Worm (Caenorhabditis elegans) whole organism, late embryonic: ENCODE data around the gene gpa-2.

Experiments
- ama-1 ChIP-seq: fragments of 150-350 bp; optimal IDR thresholded peaks from 2 replicates; lab custom pipeline; 2014
- ceh-14 ChIP-seq: sonication (generic microtip); optimal IDR thresholded peaks from 2 replicates; lab custom pipeline; 2016; ENCODE audit warnings: missing genotype, missing genetic modification characterization, missing compliant biosample characterization
- pha-4 ChIP-seq: fragments of 150-350 bp; optimal IDR thresholded peaks from 2 replicates; lab custom pipeline; 2018; ENCODE audit warnings: missing biosample characterization, missing genetic modification reagents, missing genetic modification characterization
- pros-1 ChIP-seq: fragments of 150-350 bp; optimal IDR thresholded peaks from 2 replicates; lab custom pipeline; 2014; ENCODE audit warnings: missing biosample characterization, missing genetic modification reagents, missing genetic modification characterization

ce11 chrV:8325906-8326305 is 44.9 kb upstream of the gpa-2 start:
- TF ChIP-seq pros-1 (tag; lab: Kevin White, UChicago) (no peak), pha-4 (tag; lab: Kevin White, UChicago) (no peak), ama-1 (lab: Kevin White, UChicago) (no peak), ceh-14 (no peak)
